Worm (Caenorhabditis elegans): ENCODE measurements around the gene T23F2.3.

DNA sequence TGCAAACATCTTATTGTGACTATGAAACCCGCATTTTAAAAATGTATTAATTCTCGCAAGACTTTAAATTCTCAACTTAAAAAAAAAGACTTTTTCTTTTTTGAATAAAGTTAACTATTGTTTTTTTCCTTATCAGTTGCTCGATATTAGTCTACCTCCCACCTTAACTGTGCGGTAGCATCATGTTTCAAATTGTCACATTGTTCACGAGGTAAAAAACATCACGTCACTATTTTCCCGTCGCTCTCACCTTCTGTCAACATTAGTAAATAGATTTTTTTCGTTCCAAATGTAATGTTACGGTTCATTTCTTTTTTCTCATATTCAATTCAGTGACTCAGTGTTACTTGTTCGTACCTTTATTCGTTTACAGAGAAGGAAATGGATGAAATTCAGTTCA lies 4.2 kb upstream of the T23F2.3 start:
- TF ChIP-seq tbx-11 (GFP tag; IDR thresholded peaks at IDR 0.05), result no peak
- no peak for TF ChIP-seq ama-1 (optimal IDR thresholded peaks at IDR 0.05)
- TF ChIP-seq F13C5.2 (tag; optimal IDR thresholded peaks at IDR 0.05), result no peak
